Fruit fly (Drosophila melanogaster): ENCODE data around the gene Rab23.

DNA sequence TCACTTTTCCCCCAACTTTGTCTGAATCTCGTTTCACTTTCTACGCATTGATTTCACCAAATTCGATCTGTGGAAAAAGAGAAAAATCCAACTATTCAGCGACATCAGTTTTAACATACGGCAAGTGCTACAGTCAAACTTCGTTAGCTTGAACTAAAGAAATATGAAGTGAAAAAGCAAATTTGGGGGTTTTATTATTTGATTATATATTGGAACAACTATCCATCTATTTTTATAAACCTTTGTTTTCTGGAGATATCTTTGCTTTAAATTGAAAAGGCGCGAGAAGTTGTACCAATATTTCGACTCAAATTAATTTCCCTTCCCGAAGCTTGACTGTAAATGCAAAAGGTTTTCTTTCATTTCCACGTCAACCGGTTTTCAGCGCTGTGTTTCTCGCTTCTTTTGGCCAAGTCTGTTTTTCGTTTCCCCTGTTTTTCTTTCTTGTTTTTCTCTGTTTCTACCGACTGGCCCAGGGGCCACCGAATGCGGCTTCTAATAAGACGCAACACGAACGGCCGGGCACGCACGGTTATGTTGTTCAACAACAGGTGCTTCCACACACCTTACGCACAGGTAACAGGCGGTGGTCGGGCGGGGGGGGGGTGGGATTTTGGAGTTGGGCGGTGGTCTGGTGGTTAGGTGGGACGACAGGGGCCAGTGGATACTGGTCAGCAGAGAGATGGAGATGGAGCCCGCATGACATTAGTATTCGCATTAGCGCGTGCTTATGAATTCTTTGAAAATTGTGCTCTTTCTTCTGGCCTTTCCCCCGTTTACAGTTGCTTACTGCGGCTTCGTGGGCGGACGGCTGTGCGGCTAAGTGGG is 2.1 kb downstream of the Rab23 start:
- TF ChIP-seq psq (optimal IDR thresholded peaks at IDR 0.05), result no peak
- no peak for TF ChIP-seq h (optimal IDR thresholded peaks at IDR 0.05)
